Worm (Caenorhabditis elegans) whole organism, L4 larva: ENCODE results near the gene T27E7.3.

Source experiments
- ceh-28 ChIP-seq: fragments of 150-350 bp; optimal IDR thresholded peaks from 2 replicates; lab custom pipeline; 2014; ENCODE audit warnings: missing biosample characterization, missing genetic modification reagents, missing genetic modification characterization
- lin-29 ChIP-seq: fragments of 200-800 bp; sonication (Bioruptor generic); IDR thresholded peaks from 2 replicates; pipeline ENCODE4 v1.3.6; 2022; ENCODE audit warnings: missing genetic modification reagents, missing genetic modification characterization, missing compliant biosample characterization
- nhr-28 ChIP-seq: fragments of 150-350 bp; optimal IDR thresholded peaks from 2 replicates; lab custom pipeline; 2014; ENCODE audit warnings: missing biosample characterization, missing genetic modification characterization
- ztf-11 ChIP-seq: fragments of 150-350 bp; optimal IDR thresholded peaks from 2 replicates; lab custom pipeline; 2014; ENCODE audit warnings: missing biosample characterization, missing genetic modification characterization

DNA sequence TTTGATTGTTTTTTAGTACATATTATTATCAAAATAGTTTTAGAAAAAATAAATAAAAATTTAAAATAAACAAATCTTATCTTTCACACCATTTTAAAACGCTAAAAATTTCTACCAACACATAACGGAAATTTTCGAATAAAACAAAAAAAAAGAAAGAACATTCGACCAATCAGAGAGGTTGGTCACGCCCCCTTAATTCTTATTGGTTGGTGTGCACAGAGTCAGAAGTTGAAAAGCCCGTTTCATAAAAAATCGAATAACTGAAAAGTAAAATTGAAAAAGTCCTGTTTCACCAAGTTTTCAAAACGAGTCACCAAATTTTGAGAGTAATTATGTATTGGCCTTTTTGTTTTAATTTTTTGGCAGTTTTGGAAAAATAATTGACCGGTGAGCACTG, 37.7 kb upstream of the T27E7.3 start:
- no peak for TF ChIP-seq ztf-11 (tag; lab: Kevin White, UChicago)
- TF ChIP-seq lin-29, result no peak
- no peak for TF ChIP-seq ceh-28
- no peak for TF ChIP-seq nhr-28
